Fruit fly (Drosophila melanogaster) whole organism, prepupa: ENCODE measurements around the gene CG13676.

ENCODE experiments used
- CG10631 ChIP-seq: fragments of 200-800 bp; sonication (Bioruptor generic); optimal IDR thresholded peaks from 2 replicates; lab custom pipeline; 2016; ENCODE audit warnings: missing biosample characterization, missing genetic modification characterization
- CG10669 ChIP-seq: fragments of 200-800 bp; sonication (Bioruptor generic); optimal IDR thresholded peaks from 3 replicates; lab custom pipeline; 2018; ENCODE audit warnings: missing biosample characterization, mild to moderate bottlenecking, missing genetic modification characterization, moderate library complexity
- CG11294 ChIP-seq: fragments of 200-800 bp; sonication (Bioruptor generic); IDR thresholded peaks from 2 replicates; pipeline ENCODE4 v1.3.6; 2022; ENCODE audit warnings: missing biosample characterization, missing genetic modification characterization
- CG15336 ChIP-seq: fragments of 200-800 bp; sonication (Bioruptor generic); IDR thresholded peaks from 2 replicates; pipeline ENCODE4 v1.3.6; 2022; ENCODE audit warnings: missing biosample characterization, missing genetic modification characterization
- CG1621 ChIP-seq: fragments of 200-800 bp; sonication (Bioruptor generic); optimal IDR thresholded peaks from 3 replicates; lab custom pipeline; 2018; ENCODE audit warnings: missing biosample characterization, mild to moderate bottlenecking, missing genetic modification characterization
- CG3032 ChIP-seq: fragments of 200-800 bp; optimal IDR thresholded peaks from 2 replicates; lab custom pipeline; 2019; ENCODE audit warnings: missing biosample characterization, mild to moderate bottlenecking, missing genetic modification characterization, moderate library complexity
- CG31627 ChIP-seq: fragments of 200-800 bp; sonication (Bioruptor generic); optimal IDR thresholded peaks from 3 replicates; lab custom pipeline; 2016; ENCODE audit warnings: missing biosample characterization, missing genetic modification characterization
- CG32006 ChIP-seq: fragments of 200-800 bp; sonication (Bioruptor generic); optimal IDR thresholded peaks from 3 replicates; lab custom pipeline; 2017; ENCODE audit warnings: missing biosample characterization, mild to moderate bottlenecking, missing genetic modification characterization
- CG34406 ChIP-seq: fragments of 200-800 bp; sonication (Bioruptor generic); optimal IDR thresholded peaks from 3 replicates; lab custom pipeline; 2016; ENCODE audit warnings: missing biosample characterization, missing genetic modification characterization
- CG4318 ChIP-seq: fragments of 200-800 bp; sonication (Bioruptor generic); optimal IDR thresholded peaks from 3 replicates; lab custom pipeline; 2017; ENCODE audit warnings: missing biosample characterization, mild to moderate bottlenecking, missing genetic modification characterization
- CG6163 ChIP-seq: fragments of 200-800 bp; sonication (Bioruptor generic); IDR thresholded peaks from 3 replicates; pipeline ENCODE4 v1.3.6; 2022; ENCODE audit warnings: missing biosample characterization, missing genetic modification characterization
- CG6792 ChIP-seq: fragments of 200-800 bp; sonication (Bioruptor generic); optimal IDR thresholded peaks from 3 replicates; lab custom pipeline; 2016; ENCODE audit warnings: missing biosample characterization, missing genetic modification characterization
- CG6808 ChIP-seq: fragments of 200-800 bp; sonication (Bioruptor generic); optimal IDR thresholded peaks from 3 replicates; lab custom pipeline; 2017; ENCODE audit warnings: missing biosample characterization, missing genetic modification characterization, mild to moderate bottlenecking, moderate library complexity, missing genetic modification reagents
- CG6854 ChIP-seq: fragments of 200-800 bp; sonication (Bioruptor generic); optimal IDR thresholded peaks from 2 replicates; lab custom pipeline; 2017; ENCODE audit warnings: missing biosample characterization, mild to moderate bottlenecking, missing genetic modification characterization
- CG7368 ChIP-seq: fragments of 200-800 bp; sonication (Bioruptor generic); optimal IDR thresholded peaks from 3 replicates; lab custom pipeline; 2016; ENCODE audit warnings: missing biosample characterization, missing genetic modification characterization
- CG8119 ChIP-seq: fragments of 200-800 bp; sonication (Bioruptor generic); IDR thresholded peaks from 3 replicates; pipeline ENCODE4 v1.3.6; 2022; ENCODE audit warnings: missing biosample characterization, missing genetic modification characterization
- CG8319 ChIP-seq: fragments of 200-800 bp; sonication (Bioruptor generic); optimal IDR thresholded peaks from 3 replicates; lab custom pipeline; 2016; ENCODE audit warnings: missing biosample characterization, missing genetic modification characterization
- CG8632 ChIP-seq: fragments of 200-800 bp; sonication (Bioruptor generic); optimal IDR thresholded peaks from 3 replicates; lab custom pipeline; 2016; ENCODE audit warnings: missing biosample characterization, missing genetic modification characterization
- CG9139 ChIP-seq: fragments of 200-800 bp; sonication (Bioruptor generic); optimal IDR thresholded peaks from 3 replicates; lab custom pipeline; 2017; ENCODE audit warnings: missing biosample characterization, mild to moderate bottlenecking, missing genetic modification characterization
- Eip75B ChIP-seq: fragments of 200-800 bp; sonication (Bioruptor generic); optimal IDR thresholded peaks from 3 replicates; lab custom pipeline; 2016; ENCODE audit warnings: missing biosample characterization, missing genetic modification characterization
- Eip93F ChIP-seq: fragments of 200-800 bp; sonication (Bioruptor generic); optimal IDR thresholded peaks from 2 replicates; lab custom pipeline; 2016; ENCODE audit warnings: missing biosample characterization, mild to moderate bottlenecking, missing genetic modification characterization
- Ets21C ChIP-seq: fragments of 200-800 bp; sonication (Bioruptor generic); optimal IDR thresholded peaks from 3 replicates; lab custom pipeline; 2016; ENCODE audit warnings: missing biosample characterization, missing genetic modification characterization
- Ets96B ChIP-seq: fragments of 200-800 bp; optimal IDR thresholded peaks from 2 replicates; lab custom pipeline; 2019; ENCODE audit warnings: missing biosample characterization, mild to moderate bottlenecking, missing genetic modification characterization, moderate library complexity
- Gug ChIP-seq: fragments of 200-800 bp; sonication (Bioruptor generic); IDR thresholded peaks from 2 replicates; pipeline ENCODE4 v1.3.6; 2022; ENCODE audit warnings: missing biosample characterization, missing genetic modification characterization
- Hr38 ChIP-seq: sonication (Bioruptor generic); optimal IDR thresholded peaks from 2 replicates; lab custom pipeline; 2016; ENCODE audit warnings: missing biosample characterization, missing genetic modification characterization
- Lpt ChIP-seq: fragments of 200-800 bp; sonication (Bioruptor generic); optimal IDR thresholded peaks from 3 replicates; lab custom pipeline; 2016; ENCODE audit warnings: missing biosample characterization, missing genetic modification characterization
- Met ChIP-seq: fragments of 200-800 bp; sonication (Bioruptor generic); optimal IDR thresholded peaks from 3 replicates; lab custom pipeline; 2016; ENCODE audit warnings: missing biosample characterization, missing genetic modification characterization
- OdsH ChIP-seq: fragments of 200-800 bp; sonication (Bioruptor generic); optimal IDR thresholded peaks from 3 replicates; lab custom pipeline; 2016; ENCODE audit warnings: missing biosample characterization, missing genetic modification characterization
- Sox102F ChIP-seq: fragments of 200-800 bp; sonication (Bioruptor generic); optimal IDR thresholded peaks from 2 replicates; lab custom pipeline; 2016; ENCODE audit warnings: missing biosample characterization, mild to moderate bottlenecking, missing genetic modification characterization
- Sox14 ChIP-seq: fragments of 200-800 bp; sonication (Bioruptor generic); optimal IDR thresholded peaks from 3 replicates; lab custom pipeline; 2016; ENCODE audit warnings: missing biosample characterization, missing genetic modification characterization
- Sox15 ChIP-seq: fragments of 200-800 bp; sonication (Bioruptor generic); optimal IDR thresholded peaks from 3 replicates; lab custom pipeline; 2016; ENCODE audit warnings: missing biosample characterization, missing genetic modification characterization
- achi ChIP-seq: fragments of 200-800 bp; sonication (Bioruptor generic); optimal IDR thresholded peaks from 3 replicates; lab custom pipeline; 2016; ENCODE audit warnings: missing biosample characterization, missing genetic modification characterization
- acj6 ChIP-seq: fragments of 200-800 bp; sonication (Bioruptor generic); optimal IDR thresholded peaks from 3 replicates; lab custom pipeline; 2016; ENCODE audit warnings: missing biosample characterization, missing genetic modification characterization
- dac ChIP-seq: fragments of 200-800 bp; sonication (Bioruptor generic); optimal IDR thresholded peaks from 2 replicates; lab custom pipeline; 2017; ENCODE audit warnings: missing biosample characterization, mild to moderate bottlenecking, missing genetic modification characterization
- dsx ChIP-seq: fragments of 200-800 bp; optimal IDR thresholded peaks from 3 replicates; lab custom pipeline; 2019; ENCODE audit warnings: missing biosample characterization, mild to moderate bottlenecking, missing genetic modification characterization, moderate library complexity; ENCODE audit not compliant: poor library complexity, severe bottlenecking
- eg ChIP-seq: fragments of 200-800 bp; sonication (Bioruptor generic); IDR thresholded peaks from 3 replicates; pipeline ENCODE4 v1.3.6; 2022; ENCODE audit warnings: missing biosample characterization, missing genetic modification characterization
- esn ChIP-seq: fragments of 200-800 bp; sonication (Bioruptor generic); optimal IDR thresholded peaks from 2 replicates; lab custom pipeline; 2016; ENCODE audit warnings: missing biosample characterization, mild to moderate bottlenecking, missing genetic modification characterization, moderate library complexity
- fd85E ChIP-seq: fragments of 200-800 bp; sonication (Bioruptor generic); optimal IDR thresholded peaks from 3 replicates; lab custom pipeline; 2016; ENCODE audit warnings: missing biosample characterization, missing genetic modification characterization
- fkh ChIP-seq: fragments of 200-800 bp; sonication (Bioruptor generic); optimal IDR thresholded peaks from 3 replicates; lab custom pipeline; 2017; ENCODE audit warnings: missing biosample characterization, mild to moderate bottlenecking, missing genetic modification characterization, moderate library complexity
- lz ChIP-seq: fragments of 200-800 bp; sonication (Bioruptor generic); optimal IDR thresholded peaks from 3 replicates; lab custom pipeline; 2016; ENCODE audit warnings: missing biosample characterization, missing genetic modification characterization
- net ChIP-seq: fragments of 200-800 bp; sonication (Bioruptor generic); optimal IDR thresholded peaks from 3 replicates; lab custom pipeline; 2016; ENCODE audit warnings: missing biosample characterization, missing genetic modification characterization
- pdm3 ChIP-seq: fragments of 200-800 bp; sonication (Bioruptor generic); optimal IDR thresholded peaks from 3 replicates; lab custom pipeline; 2016; ENCODE audit warnings: missing biosample characterization, missing genetic modification characterization
- salr ChIP-seq, 2 experiments: fragments of 200-800 bp; sonication (Bioruptor generic); optimal IDR thresholded peaks; 3 replicates each; lab custom pipeline; 2016 to 2018; ENCODE audit warnings: missing biosample characterization in 2 of 2, missing genetic modification characterization in 2 of 2, mild to moderate bottlenecking in 1 of 2
- spab ChIP-seq: fragments of 200-800 bp; sonication (Bioruptor generic); optimal IDR thresholded peaks from 2 replicates; lab custom pipeline; 2017; ENCODE audit warnings: missing biosample characterization, mild to moderate bottlenecking, missing genetic modification characterization, missing genetic modification reagents
- ss ChIP-seq, 2 experiments: fragments of 200-800 bp; sonication (Bioruptor generic); optimal IDR thresholded peaks; 2 replicates in 1 of 2; 3 replicates in 1 of 2; lab custom pipeline; 2017 to 2018; ENCODE audit warnings: mild to moderate bottlenecking in 2 of 2, missing biosample characterization in 2 of 2, missing genetic modification characterization in 2 of 2, moderate library complexity in 1 of 2
- svp ChIP-seq: fragments of 200-800 bp; sonication (Bioruptor generic); peaks from one replicate; lab custom pipeline; 2016; ENCODE audit warnings: missing biosample characterization, missing genetic modification characterization
- topi ChIP-seq: fragments of 200-800 bp; sonication (Bioruptor generic); optimal IDR thresholded peaks from 3 replicates; lab custom pipeline; 2016; ENCODE audit warnings: missing biosample characterization, missing genetic modification characterization
- vri ChIP-seq: fragments of 200-800 bp; sonication (Bioruptor generic); optimal IDR thresholded peaks from 3 replicates; lab custom pipeline; 2016; ENCODE audit warnings: missing biosample characterization, mild to moderate bottlenecking, missing genetic modification characterization

CG13676 gene

dm6 chr3L:8187397-8187811 lies 35.8 kb upstream of the CG13676 start:
- TF ChIP-seq CG6808 (GFP tag; lab: Kevin White, UChicago) (no peak), CG15336 (GFP tag; lab: Robert Waterston, UW) (0 out of 2 replicates have a peak, but pooled peaks have one; percentile 16), CG1621 (no peak)

dm6 chr3L:8186627-8187396 lies 35.2 kb upstream of the CG13676 start, which contains the start of the genes ERR and Atg18a:
Gene ERR (minus strand): TSS chr3L:8186671.
Gene Atg18a (plus strand): TSS chr3L:8186857.
- TF ChIP-seq CG6854 (GFP tag; lab: Kevin White, UChicago): peak; percentile 20
- TF ChIP-seq fkh (GFP tag; lab: Kevin White, UChicago): peak; percentile 63
- TF ChIP-seq vri (GFP tag; lab: Kevin White, UChicago): peak; percentile 68
- TF ChIP-seq Eip75B (GFP tag; lab: Kevin White, UChicago): peak; percentile 86
- TF ChIP-seq fd85E (GFP tag; lab: Kevin White, UChicago): peak; percentile 67
- peak; percentile 90 for TF ChIP-seq Sox15 (GFP tag; lab: Kevin White, UChicago)
- peak in 1 of 2 experiments; percentile 67 for TF ChIP-seq ss (GFP tag; optimal IDR thresholded peaks at IDR 0.05; lab: Kevin White, UChicago)
- TF ChIP-seq CG10631: peak; percentile 93
- peak; percentile 75 for TF ChIP-seq Ets96B (tag; lab: Kevin White, UChicago)
- peak; percentile 88 for TF ChIP-seq esn (GFP tag; lab: Kevin White, UChicago)
- TF ChIP-seq CG3032: peak; percentile 90
- peak; percentile 73 for TF ChIP-seq Lpt (GFP tag; lab: Kevin White, UChicago)
- TF ChIP-seq Sox102F (GFP tag; lab: Kevin White, UChicago): peak; percentile 81
- TF ChIP-seq acj6 (GFP tag; lab: Kevin White, UChicago): peak; percentile 89
- peak; percentile 89 for TF ChIP-seq CG32006 (GFP tag; lab: Kevin White, UChicago)
- TF ChIP-seq CG15336 (GFP tag; lab: Robert Waterston, UW): peak; percentile 63
- peak; percentile 82 for TF ChIP-seq CG34406 (GFP tag; lab: Kevin White, UChicago)
- no peak for TF ChIP-seq pdm3
- TF ChIP-seq CG7368 (GFP tag; lab: Kevin White, UChicago): peak; percentile 75
- peak; percentile 87 for TF ChIP-seq Ets21C (GFP tag; lab: Kevin White, UChicago)
- peak; percentile 75 for TF ChIP-seq CG8119 (GFP tag; lab: Robert Waterston, UW)
- no peak for TF ChIP-seq svp (GFP tag; lab: Kevin White, UChicago)
- peak; percentile 80 for TF ChIP-seq CG6792 (GFP tag; lab: Kevin White, UChicago)
- no peak for TF ChIP-seq CG10669
- TF ChIP-seq net (GFP tag; lab: Kevin White, UChicago): peak; percentile 67
- TF ChIP-seq CG6808 (GFP tag; lab: Kevin White, UChicago): peak; percentile 58
- TF ChIP-seq Hr38: peak; percentile 60
- TF ChIP-seq salr (GFP tag; optimal IDR thresholded peaks at IDR 0.05; lab: Kevin White, UChicago): peak in 1 of 2 experiments; percentile 60
- TF ChIP-seq Met: peak; percentile 88
- peak; percentile 93 for TF ChIP-seq Sox14 (GFP tag; lab: Kevin White, UChicago)
- TF ChIP-seq dac (GFP tag; lab: Kevin White, UChicago): peak; percentile 73
- TF ChIP-seq CG9139: no peak
- peak; percentile 95 for TF ChIP-seq CG31627 (GFP tag; lab: Kevin White, UChicago)
- peak; percentile 85 for TF ChIP-seq CG4318 (GFP tag; lab: Kevin White, UChicago)
- peak; percentile 91 for TF ChIP-seq eg (GFP tag; lab: Robert Waterston, UW)
- peak; percentile 89 for TF ChIP-seq OdsH (GFP tag; lab: Kevin White, UChicago)
- TF ChIP-seq CG11294 (GFP tag; lab: Robert Waterston, UW): peak; percentile 76; the same call in 1 of the 2 replicates
- no peak for TF ChIP-seq spab (GFP tag; lab: Kevin White, UChicago)
- peak; percentile 82 for TF ChIP-seq Gug
- peak; percentile 65 for TF ChIP-seq dsx (GFP tag; lab: Kevin White, UChicago)
- no peak for TF ChIP-seq Eip93F (GFP tag; lab: Kevin White, UChicago)
- peak; percentile 82 for TF ChIP-seq CG8319
- TF ChIP-seq CG8632 (GFP tag; lab: Kevin White, UChicago): peak; percentile 70
- TF ChIP-seq topi (GFP tag; lab: Kevin White, UChicago): peak; percentile 78
- TF ChIP-seq achi (GFP tag; lab: Kevin White, UChicago): peak; percentile 82
- TF ChIP-seq CG6163 (GFP tag; lab: Robert Waterston, UW): peak; percentile 85
- TF ChIP-seq lz (GFP tag; lab: Kevin White, UChicago): peak; percentile 91
